Fruit fly (Drosophila melanogaster) whole organism, prepupa: ENCODE results near the gene Sec15.

Experiments used
- Blimp-1 ChIP-seq: fragments of 200-800 bp; sonication (Bioruptor generic); optimal IDR thresholded peaks from 3 replicates; lab custom pipeline; 2017; ENCODE audit warnings: missing biosample characterization, missing genetic modification characterization, mild to moderate bottlenecking, moderate library complexity, missing genetic modification reagents
- CG10631 ChIP-seq: fragments of 200-800 bp; sonication (Bioruptor generic); optimal IDR thresholded peaks from 2 replicates; lab custom pipeline; 2016; ENCODE audit warnings: missing biosample characterization, missing genetic modification characterization
- CG10669 ChIP-seq: fragments of 200-800 bp; sonication (Bioruptor generic); optimal IDR thresholded peaks from 3 replicates; lab custom pipeline; 2018; ENCODE audit warnings: missing biosample characterization, mild to moderate bottlenecking, missing genetic modification characterization, moderate library complexity
- CG11762 ChIP-seq: fragments of 200-800 bp; sonication (Bioruptor generic); optimal IDR thresholded peaks from 3 replicates; lab custom pipeline; 2016; ENCODE audit warnings: missing biosample characterization, missing genetic modification characterization; ENCODE audit not compliant: insufficient read depth
- CG1621 ChIP-seq: fragments of 200-800 bp; sonication (Bioruptor generic); optimal IDR thresholded peaks from 3 replicates; lab custom pipeline; 2018; ENCODE audit warnings: missing biosample characterization, mild to moderate bottlenecking, missing genetic modification characterization
- CG16779 ChIP-seq: fragments of 200-800 bp; sonication (Bioruptor generic); optimal IDR thresholded peaks from 3 replicates; lab custom pipeline; 2017; ENCODE audit warnings: missing biosample characterization, mild to moderate bottlenecking, missing genetic modification characterization
- CG3032 ChIP-seq: fragments of 200-800 bp; optimal IDR thresholded peaks from 2 replicates; lab custom pipeline; 2019; ENCODE audit warnings: missing biosample characterization, mild to moderate bottlenecking, missing genetic modification characterization, moderate library complexity
- CG32006 ChIP-seq: fragments of 200-800 bp; sonication (Bioruptor generic); optimal IDR thresholded peaks from 3 replicates; lab custom pipeline; 2017; ENCODE audit warnings: missing biosample characterization, mild to moderate bottlenecking, missing genetic modification characterization
- CG34406 ChIP-seq: fragments of 200-800 bp; sonication (Bioruptor generic); optimal IDR thresholded peaks from 3 replicates; lab custom pipeline; 2016; ENCODE audit warnings: missing biosample characterization, missing genetic modification characterization
- CG3919 ChIP-seq: fragments of 200-800 bp; sonication (Bioruptor generic); optimal IDR thresholded peaks from 3 replicates; lab custom pipeline; 2016; ENCODE audit warnings: missing biosample characterization, missing genetic modification characterization
- CG6163 ChIP-seq: fragments of 200-800 bp; sonication (Bioruptor generic); IDR thresholded peaks from 3 replicates; pipeline ENCODE4 v1.3.6; 2022; ENCODE audit warnings: missing biosample characterization, missing genetic modification characterization
- CG6792 ChIP-seq: fragments of 200-800 bp; sonication (Bioruptor generic); optimal IDR thresholded peaks from 3 replicates; lab custom pipeline; 2016; ENCODE audit warnings: missing biosample characterization, missing genetic modification characterization
- CG6808 ChIP-seq: fragments of 200-800 bp; sonication (Bioruptor generic); optimal IDR thresholded peaks from 3 replicates; lab custom pipeline; 2017; ENCODE audit warnings: missing biosample characterization, missing genetic modification characterization, mild to moderate bottlenecking, moderate library complexity, missing genetic modification reagents
- CG6854 ChIP-seq: fragments of 200-800 bp; sonication (Bioruptor generic); optimal IDR thresholded peaks from 2 replicates; lab custom pipeline; 2017; ENCODE audit warnings: missing biosample characterization, mild to moderate bottlenecking, missing genetic modification characterization
- CG7368 ChIP-seq: fragments of 200-800 bp; sonication (Bioruptor generic); optimal IDR thresholded peaks from 3 replicates; lab custom pipeline; 2016; ENCODE audit warnings: missing biosample characterization, missing genetic modification characterization
- CG8319 ChIP-seq: fragments of 200-800 bp; sonication (Bioruptor generic); optimal IDR thresholded peaks from 3 replicates; lab custom pipeline; 2016; ENCODE audit warnings: missing biosample characterization, missing genetic modification characterization
- CG9139 ChIP-seq: fragments of 200-800 bp; sonication (Bioruptor generic); optimal IDR thresholded peaks from 3 replicates; lab custom pipeline; 2017; ENCODE audit warnings: missing biosample characterization, mild to moderate bottlenecking, missing genetic modification characterization
- Eip75B ChIP-seq: fragments of 200-800 bp; sonication (Bioruptor generic); optimal IDR thresholded peaks from 3 replicates; lab custom pipeline; 2016; ENCODE audit warnings: missing biosample characterization, missing genetic modification characterization
- Eip78C ChIP-seq: fragments of 200-800 bp; sonication (Bioruptor generic); peaks from one replicate; lab custom pipeline; 2016; ENCODE audit warnings: missing biosample characterization, missing genetic modification characterization
- Ets96B ChIP-seq: fragments of 200-800 bp; optimal IDR thresholded peaks from 2 replicates; lab custom pipeline; 2019; ENCODE audit warnings: missing biosample characterization, mild to moderate bottlenecking, missing genetic modification characterization, moderate library complexity
- Gug ChIP-seq: fragments of 200-800 bp; sonication (Bioruptor generic); IDR thresholded peaks from 2 replicates; pipeline ENCODE4 v1.3.6; 2022; ENCODE audit warnings: missing biosample characterization, missing genetic modification characterization
- Hr38 ChIP-seq: sonication (Bioruptor generic); optimal IDR thresholded peaks from 2 replicates; lab custom pipeline; 2016; ENCODE audit warnings: missing biosample characterization, missing genetic modification characterization
- Smox ChIP-seq: fragments of 200-800 bp; sonication (Bioruptor generic); optimal IDR thresholded peaks from 3 replicates; lab custom pipeline; 2016; ENCODE audit warnings: missing biosample characterization, missing genetic modification characterization
- Sox14 ChIP-seq: fragments of 200-800 bp; sonication (Bioruptor generic); optimal IDR thresholded peaks from 3 replicates; lab custom pipeline; 2016; ENCODE audit warnings: missing biosample characterization, missing genetic modification characterization
- Sox15 ChIP-seq: fragments of 200-800 bp; sonication (Bioruptor generic); optimal IDR thresholded peaks from 3 replicates; lab custom pipeline; 2016; ENCODE audit warnings: missing biosample characterization, missing genetic modification characterization
- achi ChIP-seq: fragments of 200-800 bp; sonication (Bioruptor generic); optimal IDR thresholded peaks from 3 replicates; lab custom pipeline; 2016; ENCODE audit warnings: missing biosample characterization, missing genetic modification characterization
- acj6 ChIP-seq: fragments of 200-800 bp; sonication (Bioruptor generic); optimal IDR thresholded peaks from 3 replicates; lab custom pipeline; 2016; ENCODE audit warnings: missing biosample characterization, missing genetic modification characterization
- dac ChIP-seq: fragments of 200-800 bp; sonication (Bioruptor generic); optimal IDR thresholded peaks from 2 replicates; lab custom pipeline; 2017; ENCODE audit warnings: missing biosample characterization, mild to moderate bottlenecking, missing genetic modification characterization
- dsx ChIP-seq: fragments of 200-800 bp; optimal IDR thresholded peaks from 3 replicates; lab custom pipeline; 2019; ENCODE audit warnings: missing biosample characterization, mild to moderate bottlenecking, missing genetic modification characterization, moderate library complexity; ENCODE audit not compliant: poor library complexity, severe bottlenecking
- eg ChIP-seq: fragments of 200-800 bp; sonication (Bioruptor generic); IDR thresholded peaks from 3 replicates; pipeline ENCODE4 v1.3.6; 2022; ENCODE audit warnings: missing biosample characterization, missing genetic modification characterization
- fd59A ChIP-seq: fragments of 200-800 bp; sonication (Bioruptor generic); optimal IDR thresholded peaks from 2 replicates; lab custom pipeline; 2017; ENCODE audit warnings: missing biosample characterization, mild to moderate bottlenecking, missing genetic modification characterization, missing genetic modification reagents
- net ChIP-seq: fragments of 200-800 bp; sonication (Bioruptor generic); optimal IDR thresholded peaks from 3 replicates; lab custom pipeline; 2016; ENCODE audit warnings: missing biosample characterization, missing genetic modification characterization
- pdm3 ChIP-seq: fragments of 200-800 bp; sonication (Bioruptor generic); optimal IDR thresholded peaks from 3 replicates; lab custom pipeline; 2016; ENCODE audit warnings: missing biosample characterization, missing genetic modification characterization
- spab ChIP-seq: fragments of 200-800 bp; sonication (Bioruptor generic); optimal IDR thresholded peaks from 2 replicates; lab custom pipeline; 2017; ENCODE audit warnings: missing biosample characterization, mild to moderate bottlenecking, missing genetic modification characterization, missing genetic modification reagents
- ss ChIP-seq, 2 experiments: fragments of 200-800 bp; sonication (Bioruptor generic); optimal IDR thresholded peaks; 2 replicates in 1 of 2; 3 replicates in 1 of 2; lab custom pipeline; 2017 to 2018; ENCODE audit warnings: mild to moderate bottlenecking in 2 of 2, missing biosample characterization in 2 of 2, missing genetic modification characterization in 2 of 2, moderate library complexity in 1 of 2
- svp ChIP-seq: fragments of 200-800 bp; sonication (Bioruptor generic); peaks from one replicate; lab custom pipeline; 2016; ENCODE audit warnings: missing biosample characterization, missing genetic modification characterization
- topi ChIP-seq: fragments of 200-800 bp; sonication (Bioruptor generic); optimal IDR thresholded peaks from 3 replicates; lab custom pipeline; 2016; ENCODE audit warnings: missing biosample characterization, missing genetic modification characterization
- vri ChIP-seq: fragments of 200-800 bp; sonication (Bioruptor generic); optimal IDR thresholded peaks from 3 replicates; lab custom pipeline; 2016; ENCODE audit warnings: missing biosample characterization, mild to moderate bottlenecking, missing genetic modification characterization

The Sec15 gene

DNA sequence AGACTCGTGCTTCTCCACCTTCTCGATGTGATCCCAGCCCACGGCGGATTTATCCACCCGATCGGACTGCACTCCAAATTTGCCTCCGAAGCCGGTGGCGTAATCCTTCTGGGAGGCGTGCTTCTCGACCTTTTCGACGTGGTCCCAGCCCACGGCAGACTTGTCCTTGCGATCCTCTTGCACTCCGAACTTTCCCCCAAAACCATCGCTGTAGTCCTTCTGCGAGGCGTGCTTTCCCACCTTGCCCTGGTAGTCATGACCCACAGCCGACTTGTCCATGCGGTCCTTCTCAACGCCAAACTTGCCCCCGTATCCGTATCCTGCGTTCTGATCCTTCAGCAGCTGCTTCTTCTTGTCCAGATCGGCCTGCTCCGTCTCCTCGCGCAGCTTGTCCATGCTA lies 44.3 kb downstream of the Sec15 start:
- TF ChIP-seq CG6163 (GFP tag; lab: Robert Waterston, UW) (no peak), topi (no peak), ss (GFP tag; optimal IDR thresholded peaks at IDR 0.05; lab: Kevin White, UChicago) (no peak), pdm3 (GFP tag; lab: Kevin White, UChicago) (no peak), Hr38 (GFP tag; lab: Kevin White, UChicago) (no peak), CG1621 (tag; lab: Kevin White, UChicago) (no peak), Gug (GFP tag; lab: Robert Waterston, UW) (no peak), CG11762 (GFP tag; lab: Kevin White, UChicago) (no peak), Sox15 (GFP tag; lab: Kevin White, UChicago) (no peak), CG6854 (no peak), Blimp-1 (GFP tag; lab: Kevin White, UChicago) (no peak)

DNA sequence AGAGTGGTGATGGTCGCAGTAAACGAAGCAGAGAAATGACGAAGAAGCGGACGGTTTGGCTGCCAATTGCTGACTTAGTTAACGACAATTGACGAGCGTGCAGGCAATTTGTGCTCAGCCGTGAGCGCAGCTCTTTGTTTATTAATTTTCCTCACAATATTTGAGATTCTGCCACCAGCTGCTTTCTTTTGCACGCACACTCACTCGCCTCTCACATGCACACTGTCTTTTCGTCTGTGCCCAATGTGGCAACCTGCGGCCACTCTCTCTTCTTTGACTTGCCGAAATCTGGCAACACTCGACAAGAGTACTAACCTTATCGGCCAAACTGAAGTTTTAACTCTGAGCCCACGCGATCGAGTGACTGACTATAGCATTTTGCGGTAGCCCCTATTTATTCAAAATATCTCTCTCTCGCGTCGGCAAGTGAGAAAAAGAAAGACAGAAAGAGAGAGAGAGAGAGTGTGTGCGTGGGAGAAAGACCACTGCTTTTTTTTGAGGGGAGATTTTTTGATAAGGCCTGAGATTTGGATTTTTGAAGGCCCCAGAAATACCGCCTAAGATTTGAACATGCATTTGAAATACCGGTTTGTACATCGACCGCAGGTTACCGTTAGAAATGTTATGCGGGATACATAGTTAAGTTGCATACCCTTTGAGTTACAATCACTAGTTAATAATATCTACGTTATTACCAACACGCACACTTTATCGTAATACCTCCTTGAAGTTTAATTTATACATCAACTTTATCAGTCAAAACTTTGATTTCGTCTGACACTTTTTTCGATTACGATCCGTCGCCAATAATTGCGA lies 47.1 kb downstream of the Sec15 start, which contains the start of gene Mvl:
Gene Mvl (minus strand): TSS at position 371 of the 816 bp plus-strand sequence.
- TF ChIP-seq dac (GFP tag; lab: Kevin White, UChicago), result no peak
- TF ChIP-seq spab (GFP tag; lab: Kevin White, UChicago), result no peak
- TF ChIP-seq acj6, result no peak
- peak; percentile 24 for TF ChIP-seq achi
- no peak for TF ChIP-seq CG3919 (GFP tag; lab: Kevin White, UChicago)
- no peak for TF ChIP-seq dsx (GFP tag; lab: Kevin White, UChicago)
- no peak for TF ChIP-seq Eip75B (GFP tag; lab: Kevin White, UChicago)
- no peak for TF ChIP-seq CG8319 (GFP tag; lab: Kevin White, UChicago)
- TF ChIP-seq CG7368 (GFP tag; lab: Kevin White, UChicago), result no peak
- no peak for TF ChIP-seq CG6792 (GFP tag; lab: Kevin White, UChicago)
- peak; percentile 51 for TF ChIP-seq Sox14 (GFP tag; lab: Kevin White, UChicago)
- TF ChIP-seq Blimp-1 (GFP tag; lab: Kevin White, UChicago), result no peak
- peak; percentile 9 for TF ChIP-seq vri (GFP tag; lab: Kevin White, UChicago)
- TF ChIP-seq CG6163 (GFP tag; lab: Robert Waterston, UW), result no peak
- peak; percentile 78 for TF ChIP-seq Eip78C (GFP tag; lab: Kevin White, UChicago)
- TF ChIP-seq CG10631 (GFP tag; lab: Kevin White, UChicago), result no peak
- TF ChIP-seq CG10669 (GFP tag; lab: Kevin White, UChicago), result no peak
- TF ChIP-seq CG3032 (tag; lab: Kevin White, UChicago), result peak; percentile 6
- TF ChIP-seq Ets96B (tag; lab: Kevin White, UChicago), result no peak
- TF ChIP-seq eg (GFP tag; lab: Robert Waterston, UW), result no peak
- TF ChIP-seq CG6808 (GFP tag; lab: Kevin White, UChicago), result no peak
- TF ChIP-seq svp (GFP tag; lab: Kevin White, UChicago), result peak; percentile 68
- TF ChIP-seq fd59A (GFP tag; lab: Kevin White, UChicago), result no peak
- TF ChIP-seq CG34406 (GFP tag; lab: Kevin White, UChicago), result no peak
- no peak for TF ChIP-seq Sox15 (GFP tag; lab: Kevin White, UChicago)
- TF ChIP-seq pdm3 (GFP tag; lab: Kevin White, UChicago), result no peak
- TF ChIP-seq CG16779, result no peak
- no peak for TF ChIP-seq topi
- no peak for TF ChIP-seq CG9139 (GFP tag; lab: Kevin White, UChicago)
- TF ChIP-seq CG1621 (tag; lab: Kevin White, UChicago), result peak; percentile 25
- no peak for TF ChIP-seq CG32006 (GFP tag; lab: Kevin White, UChicago)
- TF ChIP-seq net (GFP tag; lab: Kevin White, UChicago), result no peak
- no peak for TF ChIP-seq Smox (GFP tag; lab: Kevin White, UChicago)
- TF ChIP-seq ss (GFP tag; optimal IDR thresholded peaks at IDR 0.05; lab: Kevin White, UChicago), result no peak
- TF ChIP-seq Gug (GFP tag; lab: Robert Waterston, UW), result no peak
- TF ChIP-seq, all 60 proteins: peak for 7
